Worm (Caenorhabditis elegans) whole organism, mixed stage, embryonic: ENCODE data around the gene C55A6.1.

Experiments used
- unc-39 ChIP-seq: fragments of 150-350 bp; optimal IDR thresholded peaks from 2 replicates; lab custom pipeline; 2014; ENCODE audit warnings: missing biosample characterization, missing genetic modification characterization
- ztf-11 ChIP-seq: fragments of 150-350 bp; optimal IDR thresholded peaks from 2 replicates; lab custom pipeline; 2014; ENCODE audit warnings: missing biosample characterization, missing genetic modification characterization

ce11 chrV:11506347-11506746 is 1.6 kb upstream of the C55A6.1 start:
- TF ChIP-seq ztf-11 (tag; lab: Kevin White, UChicago): no peak
- TF ChIP-seq unc-39 (tag; lab: Kevin White, UChicago): no peak
